Fruit fly (Drosophila melanogaster) whole organism, embryonic: ENCODE data around the gene Hsp70Ba.

ENCODE experiments used
- Abd-B ChIP-seq: fragments of 200-800 bp; sonication (Bioruptor generic); optimal IDR thresholded peaks from 2 replicates; lab custom pipeline; 2018; ENCODE audit warnings: missing biosample characterization, mild to moderate bottlenecking, missing genetic modification characterization, moderate library complexity
- Atf3 ChIP-seq: fragments of 200-800 bp; sonication (Bioruptor generic); optimal IDR thresholded peaks from 3 replicates; lab custom pipeline; 2016; ENCODE audit warnings: missing biosample characterization, missing genetic modification characterization
- BEAF-32 ChIP-seq: fragments of 200-800 bp; sonication (Bioruptor generic); optimal IDR thresholded peaks from 3 replicates; lab custom pipeline; 2017; ENCODE audit warnings: missing biosample characterization, missing genetic modification characterization, mild to moderate bottlenecking, moderate library complexity, missing genetic modification reagents
- CG10654 ChIP-seq: fragments of 200-800 bp; sonication (Bioruptor generic); optimal IDR thresholded peaks from 2 replicates; lab custom pipeline; 2016; ENCODE audit warnings: missing biosample characterization, missing genetic modification characterization
- CG11560 ChIP-seq: fragments of 200-800 bp; sonication (Bioruptor generic); IDR thresholded peaks from 3 replicates; pipeline ENCODE4 v1.3.6; 2022; ENCODE audit warnings: missing biosample characterization, missing genetic modification characterization
- CG12769 ChIP-seq: fragments of 200-800 bp; sonication (Bioruptor generic); optimal IDR thresholded peaks from 2 replicates; lab custom pipeline; 2019; ENCODE audit warnings: missing biosample characterization, mild to moderate bottlenecking, missing genetic modification characterization, moderate library complexity
- CG16779 ChIP-seq: fragments of 200-800 bp; sonication (Bioruptor generic); IDR thresholded peaks from 2 replicates; pipeline ENCODE4 v1.3.6; 2022; ENCODE audit warnings: missing biosample characterization, missing genetic modification characterization
- CG17361 ChIP-seq: fragments of 200-800 bp; sonication (Bioruptor generic); IDR thresholded peaks from 3 replicates; pipeline ENCODE4 v1.3.6; 2022; ENCODE audit warnings: missing biosample characterization, missing genetic modification characterization
- CG18619 ChIP-seq: fragments of 200-800 bp; sonication (Bioruptor generic); optimal IDR thresholded peaks from 3 replicates; lab custom pipeline; 2017; ENCODE audit warnings: missing biosample characterization, mild to moderate bottlenecking, missing genetic modification characterization
- CG2678 ChIP-seq: fragments of 200-800 bp; sonication (Bioruptor generic); optimal IDR thresholded peaks from 3 replicates; lab custom pipeline; 2019; ENCODE audit warnings: missing biosample characterization, mild to moderate bottlenecking, missing genetic modification characterization, moderate library complexity
- CG2712 ChIP-seq: fragments of 200-800 bp; optimal IDR thresholded peaks from 3 replicates; lab custom pipeline; 2019; ENCODE audit warnings: missing biosample characterization, mild to moderate bottlenecking, missing genetic modification characterization, moderate library complexity
- CG30020 ChIP-seq: fragments of 200-800 bp; optimal IDR thresholded peaks from 2 replicates; lab custom pipeline; 2019; ENCODE audit warnings: missing biosample characterization, mild to moderate bottlenecking, missing genetic modification characterization, moderate library complexity
- CG30403 ChIP-seq: fragments of 200-800 bp; sonication (Bioruptor generic); optimal IDR thresholded peaks from 3 replicates; lab custom pipeline; 2016; ENCODE audit warnings: missing biosample characterization, missing genetic modification characterization
- CG31441 ChIP-seq: fragments of 200-800 bp; sonication (Bioruptor generic); IDR thresholded peaks from 2 replicates; pipeline ENCODE4 v1.3.6; 2022; ENCODE audit warnings: missing biosample characterization, missing genetic modification characterization
- CG43689 ChIP-seq: fragments of 200-800 bp; sonication (Bioruptor generic); IDR thresholded peaks from 2 replicates; pipeline ENCODE4 v1.3.6; 2022; ENCODE audit warnings: missing biosample characterization, missing genetic modification characterization
- CG6689 ChIP-seq: fragments of 200-800 bp; sonication (Bioruptor generic); IDR thresholded peaks from 2 replicates; pipeline ENCODE4 v1.3.6; 2022; ENCODE audit warnings: missing biosample characterization, missing genetic modification characterization
- CG6854 ChIP-seq: fragments of 200-800 bp; sonication (Bioruptor generic); optimal IDR thresholded peaks from 3 replicates; lab custom pipeline; 2017; ENCODE audit warnings: missing biosample characterization, mild to moderate bottlenecking, missing genetic modification characterization
- CG8924 ChIP-seq: fragments of 200-800 bp; optimal IDR thresholded peaks from 3 replicates; lab custom pipeline; 2019; ENCODE audit warnings: missing biosample characterization, mild to moderate bottlenecking, missing genetic modification characterization, moderate library complexity
- CG9437 ChIP-seq: fragments of 200-800 bp; sonication (Bioruptor generic); optimal IDR thresholded peaks from 2 replicates; lab custom pipeline; 2018; ENCODE audit warnings: missing biosample characterization, mild to moderate bottlenecking, missing genetic modification characterization
- CG9876 ChIP-seq: fragments of 200-800 bp; sonication (Bioruptor generic); optimal IDR thresholded peaks from 2 replicates; lab custom pipeline; 2016; ENCODE audit warnings: missing biosample characterization, missing genetic modification characterization
- Camta ChIP-seq: fragments of 200-800 bp; sonication (Bioruptor generic); optimal IDR thresholded peaks from 2 replicates; lab custom pipeline; 2016; ENCODE audit warnings: missing biosample characterization, missing genetic modification characterization
- D ChIP-seq, 2 experiments: fragments of 200-800 bp in 1 of 2; fragments of >200 bp in 1 of 2; sonication (Bioruptor generic) in 1 of 2; optimal IDR thresholded peaks; 2 replicates in 1 of 2; 3 replicates in 1 of 2; lab custom pipeline; 2017; ENCODE audit warnings: mild to moderate bottlenecking in 1 of 2, missing biosample characterization in 1 of 2, missing genetic modification characterization in 1 of 2, missing genetic modification reagents in 1 of 2
- D19A ChIP-seq: fragments of 200-800 bp; optimal IDR thresholded peaks from 3 replicates; lab custom pipeline; 2019; ENCODE audit warnings: missing biosample characterization, mild to moderate bottlenecking, missing genetic modification characterization, moderate library complexity
- D19B ChIP-seq: fragments of 200-800 bp; sonication (Bioruptor generic); optimal IDR thresholded peaks from 2 replicates; lab custom pipeline; 2017; ENCODE audit warnings: missing biosample characterization, mild to moderate bottlenecking, missing genetic modification characterization
- Doc3 ChIP-seq: fragments of 200-800 bp; sonication (Bioruptor generic); IDR thresholded peaks from 3 replicates; pipeline ENCODE4 v1.3.6; 2022; ENCODE audit warnings: missing biosample characterization, missing genetic modification characterization; ENCODE audit not compliant: partially characterized antibody
- Dp ChIP-seq: fragments of 200-800 bp; sonication (Bioruptor generic); optimal IDR thresholded peaks from 2 replicates; lab custom pipeline; 2018; ENCODE audit warnings: missing biosample characterization, mild to moderate bottlenecking, missing genetic modification characterization, moderate library complexity
- E2f1 ChIP-seq: fragments of 200-800 bp; sonication (Bioruptor generic); IDR thresholded peaks from 2 replicates; pipeline ENCODE4 v1.3.6; 2022; ENCODE audit warnings: missing biosample characterization, missing genetic modification characterization
- Hmx ChIP-seq: fragments of 200-800 bp; sonication (Bioruptor generic); optimal IDR thresholded peaks from 2 replicates; lab custom pipeline; 2016; ENCODE audit warnings: missing biosample characterization, missing genetic modification characterization
- Lim3 ChIP-seq: fragments of 200-800 bp; sonication (Bioruptor generic); IDR thresholded peaks from 2 replicates; pipeline ENCODE4 v1.3.6; 2022; ENCODE audit warnings: missing biosample characterization, missing genetic modification characterization
- PHDP ChIP-seq: fragments of 200-800 bp; sonication (Bioruptor generic); optimal IDR thresholded peaks from 3 replicates; lab custom pipeline; 2018; ENCODE audit warnings: missing biosample characterization, mild to moderate bottlenecking, missing genetic modification characterization, moderate library complexity
- abd-A ChIP-seq: fragments of 200-800 bp; sonication (Bioruptor generic); optimal IDR thresholded peaks from 3 replicates; lab custom pipeline; 2019; ENCODE audit warnings: missing biosample characterization, mild to moderate bottlenecking, missing genetic modification characterization, moderate library complexity
- al ChIP-seq: fragments of 200-800 bp; sonication (Bioruptor generic); IDR thresholded peaks from 2 replicates; pipeline ENCODE4 v1.3.6; 2022; ENCODE audit warnings: missing biosample characterization, missing genetic modification characterization
- amos ChIP-seq: fragments of 200-800 bp; sonication (Bioruptor generic); IDR thresholded peaks from 2 replicates; pipeline ENCODE4 v1.3.6; 2022; ENCODE audit warnings: missing biosample characterization, missing genetic modification characterization; ENCODE audit not compliant: partially characterized antibody
- ase ChIP-seq: fragments of 200-800 bp; sonication (Bioruptor generic); IDR thresholded peaks from 3 replicates; pipeline ENCODE4 v1.3.6; 2022; ENCODE audit warnings: missing biosample characterization, missing genetic modification characterization
- az2 ChIP-seq: fragments of 200-800 bp; sonication (Bioruptor generic); optimal IDR thresholded peaks from 3 replicates; lab custom pipeline; 2016; ENCODE audit warnings: missing biosample characterization, missing genetic modification characterization
- cas ChIP-seq: fragments of 200-800 bp; sonication (Bioruptor generic); IDR thresholded peaks from 2 replicates; pipeline ENCODE4 v1.3.6; 2022; ENCODE audit warnings: missing biosample characterization, missing genetic modification characterization
- chn ChIP-seq: fragments of 200-800 bp; sonication (Bioruptor generic); optimal IDR thresholded peaks from 2 replicates; lab custom pipeline; 2016; ENCODE audit warnings: missing biosample characterization, missing genetic modification characterization
- esg ChIP-seq: fragments of 200-800 bp; sonication (Bioruptor generic); conservative IDR thresholded peaks from 2 replicates; pipeline ENCODE4 v1.3.6; 2022; ENCODE audit warnings: missing biosample characterization, missing genetic modification characterization
- gce ChIP-seq: fragments of 200-800 bp; sonication (Bioruptor generic); IDR thresholded peaks from 3 replicates; pipeline ENCODE4 v1.3.6; 2022; ENCODE audit warnings: missing biosample characterization, missing genetic modification characterization
- gro ChIP-seq: fragments of 200-800 bp; sonication (Bioruptor generic); optimal IDR thresholded peaks from 2 replicates; lab custom pipeline; 2016; ENCODE audit warnings: missing biosample characterization, missing genetic modification characterization
- lov ChIP-seq, 2 experiments: fragments of 200-800 bp in 1 of 2; fragments of >200 bp in 1 of 2; sonication (Bioruptor generic) in 1 of 2; IDR thresholded peaks in 1 of 2; optimal IDR thresholded peaks in 1 of 2; 2 replicates in 1 of 2; 3 replicates in 1 of 2; pipeline versions ENCODE4 v1.3.6 to Lab custom; 2017 to 2022; ENCODE audit warnings: missing biosample characterization in 1 of 2, missing genetic modification characterization in 1 of 2
- maf-S ChIP-seq: fragments of 200-800 bp; sonication (Bioruptor generic); optimal IDR thresholded peaks from 2 replicates; lab custom pipeline; 2016; ENCODE audit warnings: missing biosample characterization, missing genetic modification characterization
- onecut ChIP-seq: fragments of 200-800 bp; sonication (Bioruptor generic); IDR thresholded peaks from 2 replicates; pipeline ENCODE4 v1.3.6; 2022; ENCODE audit warnings: missing biosample characterization, missing genetic modification characterization
- org-1 ChIP-seq: fragments of 200-800 bp; sonication (Bioruptor generic); optimal IDR thresholded peaks from 2 replicates; lab custom pipeline; 2017; ENCODE audit warnings: missing biosample characterization, missing genetic modification characterization
- pan ChIP-seq, 4 experiments: fragments of >200 bp in 3 of 4; fragments of 200-800 bp in 1 of 4; sonication (Bioruptor generic) in 1 of 4; optimal IDR thresholded peaks in 3 of 4; IDR thresholded peaks in 1 of 4; 2 replicates each; pipeline versions ENCODE4 v1.3.6 to Lab custom; 2017 to 2022; ENCODE audit warnings: missing biosample characterization in 2 of 4, missing genetic modification characterization in 2 of 4, mixed read lengths in 1 of 4
- pros ChIP-seq: fragments of 200-800 bp; sonication (Bioruptor generic); optimal IDR thresholded peaks from 3 replicates; lab custom pipeline; 2019; ENCODE audit warnings: missing biosample characterization, mild to moderate bottlenecking, missing genetic modification characterization, moderate library complexity
- sd ChIP-seq: fragments of 200-800 bp; sonication (Bioruptor generic); optimal IDR thresholded peaks from 3 replicates; lab custom pipeline; 2018; ENCODE audit warnings: missing biosample characterization, mild to moderate bottlenecking, missing genetic modification characterization, moderate library complexity
- sens ChIP-seq: fragments of 200-800 bp; sonication (Bioruptor generic); peaks from one replicate; lab custom pipeline; 2016; ENCODE audit warnings: missing biosample characterization, missing genetic modification characterization
- vvl ChIP-seq: fragments of 200-800 bp; sonication (Bioruptor generic); IDR thresholded peaks from 2 replicates; pipeline ENCODE4 v1.3.6; 2022; ENCODE audit warnings: missing biosample characterization, missing genetic modification characterization
- z ChIP-seq: fragments of 200-800 bp; sonication (Bioruptor generic); IDR thresholded peaks from 3 replicates; pipeline ENCODE4 v1.3.6; 2022; ENCODE audit warnings: missing biosample characterization, missing genetic modification characterization

Gene Hsp70Ba

dm6 chr3R:12456370-12456940, 11.1 kb downstream of the Hsp70Ba start, which contains the start of gene trus (continued):
- no peak for TF ChIP-seq CG9437 (GFP tag; lab: Kevin White, UChicago)
- TF ChIP-seq gro (GFP tag; lab: Kevin White, UChicago), result no peak
- no peak for TF ChIP-seq CG43689 (GFP tag; lab: Robert Waterston, UW)
- TF ChIP-seq Camta, result no peak
- no peak for TF ChIP-seq sens
- TF ChIP-seq Dp (GFP tag; lab: Kevin White, UChicago), result peak; percentile 87
- no peak for TF ChIP-seq CG12769 (tag; lab: Kevin White, UChicago)
- peak; percentile 83 for TF ChIP-seq BEAF-32 (GFP tag; lab: Kevin White, UChicago)
- TF ChIP-seq vvl, result no peak
- TF ChIP-seq Hmx (GFP tag; lab: Kevin White, UChicago), result no peak
- TF ChIP-seq lov (optimal IDR thresholded peaks at IDR 0.05; lab: Kevin White, UChicago), result no peak
- no peak for TF ChIP-seq lov (GFP tag; IDR thresholded peaks at IDR 0.05; lab: Robert Waterston, UW)
- TF ChIP-seq CG16779 (GFP tag; lab: Robert Waterston, UW), result no peak
- peak; percentile 54 for TF ChIP-seq D19A (tag; lab: Kevin White, UChicago)
- TF ChIP-seq Doc3 (GFP tag; lab: Robert Waterston, UW), result peak; percentile 88
- TF ChIP-seq cas (GFP tag; lab: Robert Waterston, UW), result no peak
- TF ChIP-seq az2, result no peak
- no peak for TF ChIP-seq CG17361 (GFP tag; lab: Robert Waterston, UW)
- peak; percentile 90 for TF ChIP-seq onecut (GFP tag; lab: Robert Waterston, UW)
- TF ChIP-seq ase (GFP tag; lab: Robert Waterston, UW), result no peak
- TF ChIP-seq D19B (GFP tag; lab: Kevin White, UChicago), result no peak
- no peak for TF ChIP-seq Atf3 (GFP tag; lab: Kevin White, UChicago)
- no peak for TF ChIP-seq Abd-B (GFP tag; lab: Kevin White, UChicago)
- no peak for TF ChIP-seq PHDP
- no peak for TF ChIP-seq al (GFP tag; lab: Robert Waterston, UW)
- no peak for TF ChIP-seq CG31441 (GFP tag; lab: Robert Waterston, UW)
- TF ChIP-seq CG6689, result no peak
- TF ChIP-seq z, result no peak
- no peak for TF ChIP-seq abd-A (tag; lab: Kevin White, UChicago)
- TF ChIP-seq maf-S (GFP tag; lab: Kevin White, UChicago), result no peak
- TF ChIP-seq E2f1 (GFP tag; lab: Robert Waterston, UW), result no peak
- no peak for TF ChIP-seq chn (GFP tag; lab: Kevin White, UChicago)
- TF ChIP-seq CG18619, result no peak
- no peak for TF ChIP-seq CG9876 (GFP tag; lab: Kevin White, UChicago)
- no peak for TF ChIP-seq Lim3
- no peak for TF ChIP-seq pros (GFP tag; lab: Kevin White, UChicago)
- no peak for TF ChIP-seq CG10654 (GFP tag; lab: Kevin White, UChicago)
- TF ChIP-seq CG11560 (tag; lab: Robert Waterston, UW), result peak; percentile 94
- no peak for TF ChIP-seq org-1 (GFP tag; lab: Kevin White, UChicago)
- no peak for TF ChIP-seq pan (optimal IDR thresholded peaks at IDR 0.05; lab: Kevin White, UChicago)
- TF ChIP-seq pan (GFP tag; optimal IDR thresholded peaks at IDR 0.05 in 1 of 2, IDR thresholded peaks at IDR 0.05 in 1 of 2), result no peak
- TF ChIP-seq CG6854 (GFP tag; lab: Kevin White, UChicago), result no peak
- TF ChIP-seq esg (GFP tag; lab: Robert Waterston, UW), result no peak
- no peak for TF ChIP-seq CG2678
- no peak for TF ChIP-seq sd (tag; lab: Kevin White, UChicago)
- peak; percentile 90 for TF ChIP-seq amos (GFP tag; lab: Robert Waterston, UW)
- no peak for TF ChIP-seq gce (GFP tag; lab: Robert Waterston, UW)
- TF ChIP-seq CG30020 (tag; lab: Kevin White, UChicago), result no peak
- no peak for TF ChIP-seq CG2712 (tag; lab: Kevin White, UChicago)
- TF ChIP-seq CG8924 (tag; lab: Kevin White, UChicago), result no peak
- no peak for TF ChIP-seq D (optimal IDR thresholded peaks at IDR 0.05; lab: Kevin White, UChicago)
- TF ChIP-seq D (GFP tag; optimal IDR thresholded peaks at IDR 0.05; lab: Kevin White, UChicago), result no peak
- no peak for TF ChIP-seq CG30403
